Fruit fly (Drosophila melanogaster) whole organism, prepupa: ENCODE measurements around the gene Sugb.

Source experiments
- Blimp-1 ChIP-seq: fragments of 200-800 bp; sonication (Bioruptor generic); optimal IDR thresholded peaks from 3 replicates; lab custom pipeline; 2017; ENCODE audit warnings: missing biosample characterization, missing genetic modification characterization, mild to moderate bottlenecking, moderate library complexity, missing genetic modification reagents
- pdm3 ChIP-seq: fragments of 200-800 bp; sonication (Bioruptor generic); optimal IDR thresholded peaks from 3 replicates; lab custom pipeline; 2016; ENCODE audit warnings: missing biosample characterization, missing genetic modification characterization

dm6 chr3L:11701649-11702048 lies 17.9 kb downstream of the Sugb start:
- TF ChIP-seq pdm3 (no peak), Blimp-1 (GFP tag; lab: Kevin White, UChicago) (no peak)
